Worm (Caenorhabditis elegans) whole organism, young adult: Measurements from ENCODE around the gene tos-1.
A peak's percentile ranks its signal among the peaks of the same experiment; 100 is the strongest.

ENCODE experiments used
- B0261.1 ChIP-seq: sonication (generic microtip); optimal IDR thresholded peaks from 2 replicates; lab custom pipeline; 2016; ENCODE audit warnings: mild to moderate bottlenecking, missing genetic modification characterization, moderate library complexity, missing compliant biosample characterization
- B0336.3 ChIP-seq: fragments of 200-800 bp; sonication (Bioruptor generic); IDR thresholded peaks from 2 replicates; pipeline ENCODE4 v1.3.6; 2022; ENCODE audit warnings: missing genetic modification characterization, missing compliant biosample characterization
- D2030.7 ChIP-seq: fragments of 200-800 bp; sonication (Bioruptor generic); IDR thresholded peaks from 2 replicates; pipeline ENCODE4 v1.3.6; 2022; ENCODE audit warnings: missing genetic modification reagents, missing genetic modification characterization, missing compliant biosample characterization
- F10E7.11 ChIP-seq: sonication (generic microtip); optimal IDR thresholded peaks from 2 replicates; lab custom pipeline; 2017; ENCODE audit warnings: mild to moderate bottlenecking, missing genetic modification characterization, moderate library complexity, missing compliant biosample characterization
- F23B12.7 ChIP-seq: sonication (generic microtip); optimal IDR thresholded peaks from 2 replicates; lab custom pipeline; 2017; ENCODE audit warnings: missing genetic modification characterization, mild to moderate bottlenecking, missing compliant biosample characterization, antibody characterized with exemption, moderate library complexity; ENCODE audit not compliant: insufficient read depth
- F57A8.1 ChIP-seq: fragments of 200-800 bp; sonication (Bioruptor generic); optimal IDR thresholded peaks from 2 replicates; lab custom pipeline; 2018; ENCODE audit warnings: mild to moderate bottlenecking, missing genetic modification characterization, moderate library complexity, missing compliant biosample characterization
- K12H6.12 ChIP-seq: fragments of 200-800 bp; sonication (Bioruptor generic); optimal IDR thresholded peaks from 2 replicates; lab custom pipeline; 2018; ENCODE audit warnings: mild to moderate bottlenecking, missing genetic modification characterization, missing compliant biosample characterization
- Y95B8A.8 ChIP-seq: fragments of 200-800 bp; sonication (Bioruptor generic); IDR thresholded peaks from 2 replicates; pipeline ENCODE4 v1.3.6; 2022; ENCODE audit warnings: missing genetic modification reagents, missing genetic modification characterization, missing compliant biosample characterization
- ZK185.1 ChIP-seq: sonication (generic microtip); optimal IDR thresholded peaks from 2 replicates; lab custom pipeline; 2016; ENCODE audit warnings: mild to moderate bottlenecking, missing genetic modification characterization, missing compliant biosample characterization; ENCODE audit not compliant: poor library complexity, severe bottlenecking
- akir-1 ChIP-seq: fragments of 200-800 bp; sonication (Bioruptor generic); optimal IDR thresholded peaks from 2 replicates; lab custom pipeline; 2018; ENCODE audit warnings: mild to moderate bottlenecking, missing genetic modification characterization, moderate library complexity, missing compliant biosample characterization
- aptf-2 ChIP-seq: fragments of 200-800 bp; sonication (Bioruptor generic); conservative IDR thresholded peaks from 2 replicates; pipeline ENCODE4 v1.3.6; 2022; ENCODE audit warnings: missing genetic modification reagents, missing genetic modification characterization, missing compliant biosample characterization
- aptf-3 ChIP-seq: fragments of 200-800 bp; sonication (Bioruptor generic); IDR thresholded peaks from 2 replicates; pipeline ENCODE4 v1.3.6; 2022; ENCODE audit warnings: missing genetic modification characterization, missing compliant biosample characterization
- atf-7 ChIP-seq: sonication (generic microtip); optimal IDR thresholded peaks from 2 replicates; lab custom pipeline; 2017; ENCODE audit warnings: mild to moderate bottlenecking, missing genetic modification characterization, missing compliant biosample characterization
- athp-1 ChIP-seq: sonication (generic microtip); optimal IDR thresholded peaks from 2 replicates; lab custom pipeline; 2017; ENCODE audit warnings: mild to moderate bottlenecking, missing genetic modification characterization, missing compliant biosample characterization
- bed-1 ChIP-seq: fragments of 200-800 bp; sonication (Bioruptor generic); IDR thresholded peaks from 2 replicates; pipeline ENCODE4 v1.3.6; 2022; ENCODE audit warnings: missing genetic modification reagents, missing genetic modification characterization, missing compliant biosample characterization
- cebp-1 ChIP-seq, 2 experiments: fragments of 200-800 bp in 1 of 2; sonication (Bioruptor generic) in 1 of 2; sonication (generic microtip) in 1 of 2; IDR thresholded peaks in 1 of 2; optimal IDR thresholded peaks in 1 of 2; 2 replicates each; pipeline versions ENCODE4 v1.3.6 to Lab custom; 2017 to 2022; ENCODE audit warnings: missing compliant biosample characterization in 2 of 2, missing genetic modification characterization in 2 of 2, mild to moderate bottlenecking in 1 of 2, missing genetic modification reagents in 1 of 2, moderate library complexity in 1 of 2
- chd-7 ChIP-seq: sonication (generic microtip); optimal IDR thresholded peaks from 2 replicates; lab custom pipeline; 2016; ENCODE audit warnings: mild to moderate bottlenecking, missing genetic modification characterization, moderate library complexity, missing compliant biosample characterization
- die-1 ChIP-seq: sonication (generic microtip); optimal IDR thresholded peaks from 2 replicates; lab custom pipeline; 2016; ENCODE audit warnings: missing genotype, mild to moderate bottlenecking, missing genetic modification characterization, missing compliant biosample characterization
- ekl-4 ChIP-seq: fragments of 200-800 bp; sonication (Bioruptor generic); IDR thresholded peaks from 2 replicates; pipeline ENCODE4 v1.3.6; 2022; ENCODE audit warnings: missing genetic modification reagents, missing genetic modification characterization, missing compliant biosample characterization
- hmg-20 ChIP-seq: fragments of 200-800 bp; sonication (Bioruptor generic); IDR thresholded peaks from 2 replicates; pipeline ENCODE4 v1.3.6; 2022; ENCODE audit warnings: missing genetic modification reagents, missing genetic modification characterization, missing compliant biosample characterization
- lag-1 ChIP-seq: fragments of 200-800 bp; sonication (Bioruptor generic); IDR thresholded peaks from 2 replicates; pipeline ENCODE4 v1.3.6; 2022; ENCODE audit warnings: missing genetic modification reagents, missing genetic modification characterization, missing compliant biosample characterization
- let-607 ChIP-seq, 2 experiments: fragments of 200-800 bp in 1 of 2; sonication (Bioruptor generic) in 1 of 2; sonication (generic microtip) in 1 of 2; optimal IDR thresholded peaks; 2 replicates each; lab custom pipeline; 2016 to 2018; ENCODE audit warnings: mild to moderate bottlenecking in 2 of 2, missing compliant biosample characterization in 2 of 2, missing genetic modification characterization in 2 of 2, moderate library complexity in 2 of 2, missing genotype in 1 of 2
- lin-26 ChIP-seq: fragments of 200-800 bp; sonication (Bioruptor generic); IDR thresholded peaks from 2 replicates; pipeline ENCODE4 v1.3.6; 2022; ENCODE audit warnings: missing genetic modification reagents, missing genetic modification characterization, missing compliant biosample characterization
- lin-54 ChIP-seq: fragments of 200-800 bp; sonication (Bioruptor generic); optimal IDR thresholded peaks from 2 replicates; lab custom pipeline; 2018; ENCODE audit warnings: mild to moderate bottlenecking, missing genetic modification characterization, missing compliant biosample characterization
- lir-1 ChIP-seq: fragments of 200-800 bp; sonication (Bioruptor generic); conservative IDR thresholded peaks from 2 replicates; pipeline ENCODE4 v1.3.6; 2022; ENCODE audit warnings: missing genetic modification reagents, missing genetic modification characterization, missing compliant biosample characterization
- lsy-27 ChIP-seq: sonication (generic microtip); optimal IDR thresholded peaks from 2 replicates; lab custom pipeline; 2017; ENCODE audit warnings: missing genetic modification characterization, mild to moderate bottlenecking, missing compliant biosample characterization, antibody characterized with exemption, missing genotype, borderline replicate concordance; ENCODE audit not compliant: insufficient read depth
- madf-6 ChIP-seq: fragments of 200-800 bp; sonication (Bioruptor generic); IDR thresholded peaks from 2 replicates; pipeline ENCODE4 v1.3.6; 2022; ENCODE audit warnings: missing genetic modification reagents, missing genetic modification characterization, missing compliant biosample characterization
- madf-8 ChIP-seq: fragments of 200-800 bp; sonication (Bioruptor generic); conservative IDR thresholded peaks from 2 replicates; pipeline ENCODE4 v1.3.6; 2022; ENCODE audit warnings: missing genetic modification reagents, missing genetic modification characterization, missing compliant biosample characterization
- mel-28 ChIP-seq: sonication (generic microtip); optimal IDR thresholded peaks from 2 replicates; lab custom pipeline; 2016; ENCODE audit warnings: borderline replicate concordance, mild to moderate bottlenecking, missing genetic modification characterization, missing compliant biosample characterization
- mes-4 ChIP-seq: sonication (generic microtip); optimal IDR thresholded peaks from 2 replicates; lab custom pipeline; 2016; ENCODE audit warnings: missing genotype, missing genetic modification characterization, missing compliant biosample characterization
- nfya-1 ChIP-seq: sonication (generic microtip); optimal IDR thresholded peaks from 2 replicates; lab custom pipeline; 2017; ENCODE audit warnings: antibody characterized with exemption, missing compliant biosample characterization, missing genetic modification characterization, borderline replicate concordance; ENCODE audit not compliant: insufficient read depth
- nfya-2 ChIP-seq: fragments of 200-800 bp; sonication (Bioruptor generic); IDR thresholded peaks from 2 replicates; pipeline ENCODE4 v1.3.6; 2022; ENCODE audit warnings: missing genetic modification reagents, missing genetic modification characterization, missing compliant biosample characterization
- nhr-179 ChIP-seq: sonication (generic microtip); optimal IDR thresholded peaks from 2 replicates; lab custom pipeline; 2016; ENCODE audit warnings: mild to moderate bottlenecking, missing genetic modification characterization, missing compliant biosample characterization
- nhr-27 ChIP-seq: fragments of 200-800 bp; sonication (Bioruptor generic); optimal IDR thresholded peaks from 2 replicates; lab custom pipeline; 2018; ENCODE audit warnings: mild to moderate bottlenecking, missing genetic modification characterization, moderate library complexity, missing compliant biosample characterization
- nhr-90 ChIP-seq: sonication (generic microtip); optimal IDR thresholded peaks from 2 replicates; lab custom pipeline; 2016; ENCODE audit warnings: missing genotype, mild to moderate bottlenecking, missing genetic modification characterization, missing compliant biosample characterization
- rec-8 ChIP-seq, 2 experiments: sonication (generic microtip); optimal IDR thresholded peaks; 2 replicates each; lab custom pipeline; 2016; ENCODE audit warnings: mild to moderate bottlenecking in 2 of 2, missing genetic modification characterization in 2 of 2, missing genetic modification reagents in 2 of 2, missing genotype in 2 of 2, missing biosample characterization in 1 of 2, missing compliant biosample characterization in 1 of 2, moderate library complexity in 1 of 2
- sdz-38 ChIP-seq: sonication (generic microtip); optimal IDR thresholded peaks from 2 replicates; lab custom pipeline; 2016; ENCODE audit warnings: missing genotype, missing genetic modification characterization, missing compliant biosample characterization
- sea-2 ChIP-seq: fragments of 200-800 bp; sonication (Bioruptor generic); IDR thresholded peaks from 2 replicates; pipeline ENCODE4 v1.3.6; 2022; ENCODE audit warnings: missing genetic modification characterization, missing compliant biosample characterization
- somi-1 ChIP-seq: fragments of 200-800 bp; sonication (Bioruptor generic); optimal IDR thresholded peaks from 2 replicates; lab custom pipeline; 2018; ENCODE audit warnings: mild to moderate bottlenecking, missing genetic modification characterization, missing compliant biosample characterization
- sptf-2 ChIP-seq: fragments of 200-800 bp; sonication (Bioruptor generic); optimal IDR thresholded peaks from 2 replicates; lab custom pipeline; 2018; ENCODE audit warnings: mild to moderate bottlenecking, missing genetic modification characterization, missing compliant biosample characterization
- tlf-1 ChIP-seq: fragments of 200-800 bp; sonication (Bioruptor generic); optimal IDR thresholded peaks from 2 replicates; lab custom pipeline; 2018; ENCODE audit warnings: mild to moderate bottlenecking, missing genetic modification characterization, missing compliant biosample characterization
- unc-130 ChIP-seq: sonication (generic microtip); optimal IDR thresholded peaks from 2 replicates; lab custom pipeline; 2016; ENCODE audit warnings: missing genetic modification reagents, missing genetic modification characterization, missing compliant biosample characterization
- zfh-2 ChIP-seq: fragments of 200-800 bp; sonication (Bioruptor generic); conservative IDR thresholded peaks from 2 replicates; pipeline ENCODE4 v1.3.6; 2022; ENCODE audit warnings: missing genetic modification reagents, missing genetic modification characterization, missing compliant biosample characterization
- zim-3 ChIP-seq: sonication (generic microtip); optimal IDR thresholded peaks from 2 replicates; lab custom pipeline; 2017; ENCODE audit warnings: mild to moderate bottlenecking, missing genetic modification characterization, moderate library complexity, missing compliant biosample characterization
- ztf-18 ChIP-seq: sonication (generic microtip); optimal IDR thresholded peaks from 2 replicates; lab custom pipeline; 2016; ENCODE audit warnings: missing genotype, mild to moderate bottlenecking, missing genetic modification characterization, missing compliant biosample characterization
- ztf-6 ChIP-seq: fragments of 200-800 bp; sonication (Bioruptor generic); IDR thresholded peaks from 2 replicates; pipeline ENCODE4 v1.3.6; 2022; ENCODE audit warnings: missing genetic modification reagents, missing genetic modification characterization, missing compliant biosample characterization

Gene tos-1

ce11 chrV:9318046-9318445 lies 26.0 kb downstream of the tos-1 start, which contains the start of gene kvs-3 (continued):
- TF ChIP-seq madf-8 = no peak
- TF ChIP-seq aptf-2 (GFP tag; lab: Robert Waterston, UW) = no peak
- peak; percentile 89 for TF ChIP-seq athp-1
- peak; percentile 37 for TF ChIP-seq somi-1 (GFP tag; lab: Kevin White, UChicago)
- TF ChIP-seq die-1 (tag; lab: Kevin White, UChicago) = peak; percentile 85
- TF ChIP-seq lag-1 (GFP tag; lab: Robert Waterston, UW) = 0 out of 2 replicates have a peak, but pooled peaks have one; percentile 39
- peak; percentile 94 for TF ChIP-seq nhr-90 (tag; lab: Kevin White, UChicago)
- peak; percentile 95 for TF ChIP-seq B0261.1
- TF ChIP-seq F10E7.11 (tag; lab: Kevin White, UChicago) = peak; percentile 72
- peak; percentile 84 for TF ChIP-seq ztf-18 (tag; lab: Kevin White, UChicago)
- peak; percentile 67; the same call in 1 of the 2 replicates for TF ChIP-seq ekl-4 (GFP tag; lab: Robert Waterston, UW)
- TF ChIP-seq zim-3 (tag; lab: Kevin White, UChicago) = no peak
- peak; percentile 80 for TF ChIP-seq ZK185.1
- TF ChIP-seq aptf-3 (GFP tag; lab: Robert Waterston, UW) = no peak
- no peak for TF ChIP-seq nfya-2 (GFP tag; lab: Robert Waterston, UW)
- TF ChIP-seq B0336.3 = no peak
- no peak for TF ChIP-seq mel-28 (tag; lab: Kevin White, UChicago)
- TF ChIP-seq Y95B8A.8 = 0 out of 2 replicates have a peak, but pooled peaks have one; percentile 8
- peak; percentile 62 for TF ChIP-seq F23B12.7
- TF ChIP-seq D2030.7 = peak; percentile 2; the same call in 1 of the 2 replicates
- TF ChIP-seq F57A8.1 (GFP tag; lab: Kevin White, UChicago) = peak; percentile 95
- peak; percentile 88 for TF ChIP-seq chd-7
- TF ChIP-seq let-607 (tag; optimal IDR thresholded peaks at IDR 0.05; lab: Kevin White, UChicago) = peak; percentile 6 to 43
- no peak for TF ChIP-seq tlf-1 (GFP tag; lab: Kevin White, UChicago)
- TF ChIP-seq atf-7 (tag; lab: Kevin White, UChicago) = peak; percentile 51
- no peak for TF ChIP-seq zfh-2
- TF ChIP-seq ztf-6 (GFP tag; lab: Robert Waterston, UW) = peak; percentile 51; the same call in 1 of the 2 replicates
- peak; percentile 44 for TF ChIP-seq unc-130
- TF ChIP-seq lin-26 (GFP tag; lab: Robert Waterston, UW) = no peak; the same call in 1 of the 2 replicates
- peak; percentile 46 for TF ChIP-seq nhr-179 (tag; lab: Kevin White, UChicago)
- TF ChIP-seq lin-54 (GFP tag; lab: Kevin White, UChicago) = peak; percentile 71
- TF ChIP-seq bed-1 (GFP tag; lab: Robert Waterston, UW) = 0 out of 2 replicates have a peak, but pooled peaks have one; percentile 14
- TF ChIP-seq sdz-38 (tag; lab: Kevin White, UChicago) = peak; percentile 10

ce11 chrV:9316970-9317369 lies 27.0 kb downstream of the tos-1 start:
- no peak for TF ChIP-seq hmg-20 (GFP tag; lab: Robert Waterston, UW)
- no peak for TF ChIP-seq sptf-2
- no peak for TF ChIP-seq let-607 (tag; optimal IDR thresholded peaks at IDR 0.05; lab: Kevin White, UChicago)
- TF ChIP-seq akir-1 (GFP tag; lab: Kevin White, UChicago) = no peak
- TF ChIP-seq rec-8 (tag; optimal IDR thresholded peaks at IDR 0.05; lab: Kevin White, UChicago) = no peak
- no peak for TF ChIP-seq K12H6.12 (tag; lab: Kevin White, UChicago)
- TF ChIP-seq lir-1 (GFP tag; lab: Robert Waterston, UW) = no peak
- TF ChIP-seq cebp-1 (GFP tag; IDR thresholded peaks at IDR 0.05; lab: Robert Waterston, UW) = no peak
- no peak for TF ChIP-seq cebp-1 (tag; optimal IDR thresholded peaks at IDR 0.05; lab: Kevin White, UChicago)
- TF ChIP-seq lin-54 (GFP tag; lab: Kevin White, UChicago) = no peak
- TF ChIP-seq lsy-27 (tag; lab: Kevin White, UChicago) = no peak
- TF ChIP-seq sea-2 (GFP tag; lab: Robert Waterston, UW) = no peak
- no peak for TF ChIP-seq nhr-27 (tag; lab: Kevin White, UChicago)
- TF ChIP-seq nfya-1 (tag; lab: Kevin White, UChicago) = no peak
- no peak for TF ChIP-seq B0261.1
- no peak for TF ChIP-seq mes-4
- TF ChIP-seq atf-7 (tag; lab: Kevin White, UChicago) = no peak
- no peak for TF ChIP-seq madf-6
- no peak for TF ChIP-seq somi-1 (GFP tag; lab: Kevin White, UChicago)
